Worm (Caenorhabditis elegans): Measurements from ENCODE around the gene atln-2.

DNA sequence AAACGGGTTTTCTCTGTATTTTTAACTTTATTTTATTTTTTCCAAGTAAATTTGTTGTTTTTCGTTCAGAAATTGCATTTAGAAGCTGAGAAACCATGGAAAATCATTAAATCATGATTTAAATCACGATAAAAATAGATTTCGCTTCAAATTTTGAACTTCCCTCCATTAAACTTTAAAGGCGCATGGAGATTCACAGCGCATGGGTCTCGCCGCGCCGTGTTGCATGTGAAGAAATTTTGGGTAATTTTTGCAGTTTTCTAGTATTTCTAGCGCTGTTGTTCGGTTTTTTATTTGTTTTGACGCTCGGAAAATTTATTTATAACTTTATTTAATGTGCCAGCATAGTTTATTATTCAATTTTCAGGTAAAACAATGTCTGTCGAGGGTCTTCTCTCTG is 55.6 kb downstream of the atln-2 start, which contains the start of gene eef-1B.2:
- TF ChIP-seq him-1 (tag; optimal IDR thresholded peaks at IDR 0.05), result no peak
- peak; percentile 64 for TF ChIP-seq W03F9.2 (tag; optimal IDR thresholded peaks at IDR 0.05)
- TF ChIP-seq dao-5 (tag; optimal IDR thresholded peaks at IDR 0.05), result no peak

Data from whole organism, L4/young adult.